Fruit fly (Drosophila melanogaster) whole organism, embryonic: ENCODE results near the gene CG14882.

Experiments
- Bdp1 ChIP-seq: fragments of 200-800 bp; sonication (Bioruptor generic); optimal IDR thresholded peaks from 3 replicates; lab custom pipeline; 2016; ENCODE audit warnings: missing biosample characterization, missing genetic modification characterization
- Bgb ChIP-seq: fragments of 200-800 bp; sonication (Bioruptor generic); IDR thresholded peaks from 2 replicates; pipeline ENCODE4 v1.3.6; 2022; ENCODE audit warnings: missing biosample characterization, missing genetic modification characterization; ENCODE audit not compliant: partially characterized antibody
- CG10147 ChIP-seq: fragments of 200-800 bp; sonication (Bioruptor generic); optimal IDR thresholded peaks from 2 replicates; lab custom pipeline; 2019; ENCODE audit warnings: missing biosample characterization, mild to moderate bottlenecking, missing genetic modification characterization, moderate library complexity
- CG10274 ChIP-seq: fragments of 200-800 bp; sonication (Bioruptor generic); optimal IDR thresholded peaks from 3 replicates; lab custom pipeline; 2017; ENCODE audit warnings: missing biosample characterization, mild to moderate bottlenecking, missing genetic modification characterization
- CG10979 ChIP-seq: fragments of 200-800 bp; sonication (Bioruptor generic); optimal IDR thresholded peaks from 2 replicates; lab custom pipeline; 2018; ENCODE audit warnings: missing biosample characterization, mild to moderate bottlenecking, missing genetic modification characterization, moderate library complexity
- CG12071 ChIP-seq: fragments of 200-800 bp; sonication (Bioruptor generic); optimal IDR thresholded peaks from 3 replicates; lab custom pipeline; 2018; ENCODE audit warnings: missing biosample characterization, mild to moderate bottlenecking, missing genetic modification characterization
- CG12744 ChIP-seq: fragments of 200-800 bp; sonication (Bioruptor generic); optimal IDR thresholded peaks from 2 replicates; lab custom pipeline; 2016; ENCODE audit warnings: missing biosample characterization, missing genetic modification characterization
- CG12769 ChIP-seq: fragments of 200-800 bp; sonication (Bioruptor generic); optimal IDR thresholded peaks from 2 replicates; lab custom pipeline; 2019; ENCODE audit warnings: missing biosample characterization, mild to moderate bottlenecking, missing genetic modification characterization, moderate library complexity
- CG14441 ChIP-seq: fragments of 200-800 bp; sonication (Bioruptor generic); IDR thresholded peaks from 2 replicates; pipeline ENCODE4 v1.3.6; 2022; ENCODE audit warnings: missing biosample characterization, missing genetic modification characterization
- CG15073 ChIP-seq: fragments of 200-800 bp; sonication (Bioruptor generic); optimal IDR thresholded peaks from 2 replicates; lab custom pipeline; 2016; ENCODE audit warnings: missing biosample characterization, missing genetic modification characterization
- CG16813 ChIP-seq: fragments of 200-800 bp; sonication (Bioruptor generic); IDR thresholded peaks from 3 replicates; pipeline ENCODE4 v1.3.6; 2022; ENCODE audit warnings: missing biosample characterization, missing genetic modification characterization; ENCODE audit not compliant: partially characterized antibody
- CG17361 ChIP-seq: fragments of 200-800 bp; sonication (Bioruptor generic); IDR thresholded peaks from 3 replicates; pipeline ENCODE4 v1.3.6; 2022; ENCODE audit warnings: missing biosample characterization, missing genetic modification characterization
- CG17912 ChIP-seq: fragments of 200-800 bp; sonication (Bioruptor generic); optimal IDR thresholded peaks from 2 replicates; lab custom pipeline; 2018; ENCODE audit warnings: missing biosample characterization, mild to moderate bottlenecking, missing genetic modification characterization
- CG2678 ChIP-seq: fragments of 200-800 bp; sonication (Bioruptor generic); optimal IDR thresholded peaks from 3 replicates; lab custom pipeline; 2019; ENCODE audit warnings: missing biosample characterization, mild to moderate bottlenecking, missing genetic modification characterization, moderate library complexity
- CG31224 ChIP-seq: fragments of 200-800 bp; sonication (Bioruptor generic); IDR thresholded peaks from 2 replicates; pipeline ENCODE4 v1.3.6; 2022; ENCODE audit warnings: missing biosample characterization, missing genetic modification characterization
- CG3281 ChIP-seq: fragments of 200-800 bp; sonication (Bioruptor generic); optimal IDR thresholded peaks from 3 replicates; lab custom pipeline; 2017; ENCODE audit warnings: missing biosample characterization, mild to moderate bottlenecking, missing genetic modification characterization
- CG33557 ChIP-seq: fragments of 200-800 bp; sonication (Bioruptor generic); optimal IDR thresholded peaks from 2 replicates; lab custom pipeline; 2019; ENCODE audit warnings: missing biosample characterization, mild to moderate bottlenecking, missing genetic modification characterization, moderate library complexity
- CG43689 ChIP-seq: fragments of 200-800 bp; sonication (Bioruptor generic); IDR thresholded peaks from 2 replicates; pipeline ENCODE4 v1.3.6; 2022; ENCODE audit warnings: missing biosample characterization, missing genetic modification characterization
- CG6683 ChIP-seq: fragments of 200-800 bp; sonication (Bioruptor generic); optimal IDR thresholded peaks from 2 replicates; lab custom pipeline; 2017; ENCODE audit warnings: missing biosample characterization, mild to moderate bottlenecking, missing genetic modification characterization, missing genetic modification reagents
- CG7556 ChIP-seq: fragments of 200-800 bp; sonication (Bioruptor generic); optimal IDR thresholded peaks from 2 replicates; lab custom pipeline; 2017; ENCODE audit warnings: missing biosample characterization, mild to moderate bottlenecking, missing genetic modification characterization
- CG7928 ChIP-seq: fragments of 200-800 bp; sonication (Bioruptor generic); optimal IDR thresholded peaks from 2 replicates; lab custom pipeline; 2017; ENCODE audit warnings: missing biosample characterization, mild to moderate bottlenecking, missing genetic modification characterization
- CG8281 ChIP-seq: fragments of 200-800 bp; sonication (Bioruptor generic); optimal IDR thresholded peaks from 2 replicates; lab custom pipeline; 2018; ENCODE audit warnings: missing biosample characterization, mild to moderate bottlenecking, missing genetic modification characterization, moderate library complexity
- CrebB ChIP-seq: fragments of 200-800 bp; sonication (Bioruptor generic); optimal IDR thresholded peaks from 3 replicates; lab custom pipeline; 2018; ENCODE audit warnings: missing biosample characterization, mild to moderate bottlenecking, missing genetic modification characterization
- Dbx ChIP-seq: fragments of 200-800 bp; sonication (Bioruptor generic); IDR thresholded peaks from 3 replicates; pipeline ENCODE4 v1.3.6; 2022; ENCODE audit warnings: missing biosample characterization, missing genetic modification characterization
- E2f1 ChIP-seq: fragments of 200-800 bp; sonication (Bioruptor generic); IDR thresholded peaks from 2 replicates; pipeline ENCODE4 v1.3.6; 2022; ENCODE audit warnings: missing biosample characterization, missing genetic modification characterization
- Eip74EF ChIP-seq, 2 experiments: fragments of 200-800 bp in 1 of 2; fragments of >200 bp in 1 of 2; sonication (Bioruptor generic) in 1 of 2; optimal IDR thresholded peaks; 2 replicates each; lab custom pipeline; 2017 to 2019; ENCODE audit warnings: missing biosample characterization in 2 of 2, missing genetic modification characterization in 2 of 2, mild to moderate bottlenecking in 1 of 2, moderate library complexity in 1 of 2
- Fer1 ChIP-seq: fragments of 200-800 bp; sonication (Bioruptor generic); optimal IDR thresholded peaks from 2 replicates; lab custom pipeline; 2017; ENCODE audit warnings: missing biosample characterization, mild to moderate bottlenecking, missing genetic modification characterization
- Hr39 ChIP-seq: fragments of >200 bp; optimal IDR thresholded peaks from 2 replicates; lab custom pipeline; 2017
- Hr78 ChIP-seq, 2 experiments: fragments of 200-800 bp in 1 of 2; fragments of >200 bp in 1 of 2; sonication (Bioruptor generic) in 1 of 2; optimal IDR thresholded peaks; 2 replicates each; lab custom pipeline; 2017 to 2019; ENCODE audit warnings: missing biosample characterization in 2 of 2, missing genetic modification characterization in 2 of 2, mild to moderate bottlenecking in 1 of 2, moderate library complexity in 1 of 2
- Meics ChIP-seq: fragments of 200-800 bp; sonication (Bioruptor generic); optimal IDR thresholded peaks from 2 replicates; lab custom pipeline; 2017; ENCODE audit warnings: missing biosample characterization, mild to moderate bottlenecking, missing genetic modification characterization
- NC2α ChIP-seq: fragments of 200-800 bp; sonication (Bioruptor generic); optimal IDR thresholded peaks from 2 replicates; lab custom pipeline; 2016; ENCODE audit warnings: missing biosample characterization, missing genetic modification characterization
- NC2β ChIP-seq: fragments of 200-800 bp; sonication (Bioruptor generic); optimal IDR thresholded peaks from 2 replicates; lab custom pipeline; 2016; ENCODE audit warnings: missing biosample characterization, missing genetic modification characterization
- Rfx ChIP-seq: fragments of 200-800 bp; sonication (Bioruptor generic); IDR thresholded peaks from 2 replicates; pipeline ENCODE4 v1.3.6; 2022; ENCODE audit warnings: missing biosample characterization, missing genetic modification characterization
- Vsx1 ChIP-seq: fragments of 200-800 bp; sonication (Bioruptor generic); optimal IDR thresholded peaks from 2 replicates; lab custom pipeline; 2017; ENCODE audit warnings: missing biosample characterization, mild to moderate bottlenecking, missing genetic modification characterization, missing genetic modification reagents
- ab ChIP-seq: fragments of 200-800 bp; sonication (Bioruptor generic); optimal IDR thresholded peaks from 2 replicates; lab custom pipeline; 2016; ENCODE audit warnings: missing biosample characterization, missing genetic modification characterization
- ap ChIP-seq: fragments of 200-800 bp; sonication (Bioruptor generic); IDR thresholded peaks from 2 replicates; pipeline ENCODE4 v1.3.6; 2022; ENCODE audit warnings: missing biosample characterization, missing genetic modification characterization
- ara ChIP-seq: fragments of 200-800 bp; sonication (Bioruptor generic); IDR thresholded peaks from 2 replicates; pipeline ENCODE4 v1.3.6; 2022; ENCODE audit warnings: missing biosample characterization, missing genetic modification characterization
- esg ChIP-seq: fragments of 200-800 bp; sonication (Bioruptor generic); conservative IDR thresholded peaks from 2 replicates; pipeline ENCODE4 v1.3.6; 2022; ENCODE audit warnings: missing biosample characterization, missing genetic modification characterization
- eve ChIP-seq, 2 experiments: fragments of >200 bp; optimal IDR thresholded peaks; 2 replicates each; lab custom pipeline; 2017; ENCODE audit warnings: missing biosample characterization in 2 of 2, missing genetic modification characterization in 2 of 2
- fd3F ChIP-seq: fragments of 200-800 bp; sonication (Bioruptor generic); optimal IDR thresholded peaks from 2 replicates; lab custom pipeline; 2018; ENCODE audit warnings: missing biosample characterization, mild to moderate bottlenecking, missing genetic modification characterization, moderate library complexity
- fd96Cb ChIP-seq: fragments of 200-800 bp; sonication (Bioruptor generic); optimal IDR thresholded peaks from 2 replicates; lab custom pipeline; 2018; ENCODE audit warnings: missing biosample characterization, mild to moderate bottlenecking, missing genetic modification characterization, moderate library complexity
- ftz-f1 ChIP-seq: fragments of 200-800 bp; sonication (Bioruptor generic); optimal IDR thresholded peaks from 2 replicates; lab custom pipeline; 2016; ENCODE audit warnings: missing biosample characterization, missing genetic modification characterization
- hkb ChIP-seq, 2 experiments: fragments of 200-800 bp in 1 of 2; fragments of >200 bp in 1 of 2; sonication (Bioruptor generic) in 1 of 2; IDR thresholded peaks in 1 of 2; optimal IDR thresholded peaks in 1 of 2; 2 replicates each; pipeline versions ENCODE4 v1.3.6 to Lab custom; 2017 to 2022; ENCODE audit warnings: missing biosample characterization in 1 of 2, missing genetic modification characterization in 1 of 2
- ken ChIP-seq: fragments of 200-800 bp; sonication (Bioruptor generic); IDR thresholded peaks from 3 replicates; pipeline ENCODE4 v1.3.6; 2022; ENCODE audit warnings: missing biosample characterization, missing genetic modification characterization
- nerfin-2 ChIP-seq: fragments of 200-800 bp; sonication (Bioruptor generic); IDR thresholded peaks from 2 replicates; pipeline ENCODE4 v1.3.6; 2022; ENCODE audit warnings: missing biosample characterization, missing genetic modification characterization; ENCODE audit not compliant: partially characterized antibody
- pnt ChIP-seq: fragments of 200-800 bp; sonication (Bioruptor generic); optimal IDR thresholded peaks from 3 replicates; lab custom pipeline; 2016; ENCODE audit warnings: missing biosample characterization, missing genetic modification characterization
- pros ChIP-seq: fragments of 200-800 bp; sonication (Bioruptor generic); optimal IDR thresholded peaks from 3 replicates; lab custom pipeline; 2019; ENCODE audit warnings: missing biosample characterization, mild to moderate bottlenecking, missing genetic modification characterization, moderate library complexity
- seq ChIP-seq: fragments of 200-800 bp; sonication (Bioruptor generic); IDR thresholded peaks from 2 replicates; pipeline ENCODE4 v1.3.6; 2022; ENCODE audit warnings: missing biosample characterization, missing genetic modification characterization
- stwl ChIP-seq: fragments of 200-800 bp; sonication (Bioruptor generic); optimal IDR thresholded peaks from 3 replicates; lab custom pipeline; 2018; ENCODE audit warnings: missing biosample characterization, mild to moderate bottlenecking, missing genetic modification characterization, moderate library complexity
- tap ChIP-seq: fragments of 200-800 bp; optimal IDR thresholded peaks from 3 replicates; lab custom pipeline; 2019; ENCODE audit warnings: missing biosample characterization, mild to moderate bottlenecking, missing genetic modification characterization, moderate library complexity
- tx ChIP-seq: fragments of 200-800 bp; sonication (Bioruptor generic); optimal IDR thresholded peaks from 2 replicates; lab custom pipeline; 2016; ENCODE audit warnings: missing biosample characterization, missing genetic modification characterization

The CG14882 gene

DNA sequence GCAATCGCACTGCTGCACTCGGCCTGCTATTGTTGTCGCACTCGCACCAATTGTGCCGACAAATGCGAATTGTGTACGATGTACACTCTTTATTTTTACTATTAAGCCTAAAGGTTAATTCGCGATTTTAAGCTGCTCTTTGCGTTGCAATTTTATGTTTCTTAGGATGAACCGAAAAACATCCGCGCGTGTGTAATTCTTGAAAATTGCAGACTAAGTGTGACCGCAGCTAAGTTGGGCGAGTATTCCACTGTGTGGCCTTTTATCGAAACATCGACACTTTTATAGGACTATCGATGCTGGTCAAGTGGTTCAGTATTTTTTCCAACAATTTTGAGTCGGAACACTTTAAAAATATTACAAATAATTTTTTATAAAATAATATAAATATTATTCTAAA, 10.6 kb downstream of the CG14882 start, which contains the start of gene Pak3 (continued):
- TF ChIP-seq CG16813 (GFP tag; lab: Robert Waterston, UW) = peak; percentile 63
- TF ChIP-seq CG7928 (GFP tag; lab: Kevin White, UChicago) = peak; percentile 3
- TF ChIP-seq esg (GFP tag; lab: Robert Waterston, UW) = no peak
- TF ChIP-seq CG2678 = no peak
- no peak for TF ChIP-seq CG10979
- TF ChIP-seq CG7556 (GFP tag; lab: Kevin White, UChicago) = no peak
- TF ChIP-seq hkb (optimal IDR thresholded peaks at IDR 0.05; lab: Kevin White, UChicago) = no peak
- no peak for TF ChIP-seq hkb (GFP tag; IDR thresholded peaks at IDR 0.05; lab: Robert Waterston, UW)
- no peak for TF ChIP-seq CG10147 (GFP tag; lab: Kevin White, UChicago)
- TF ChIP-seq CG8281 (tag; lab: Kevin White, UChicago) = no peak
- TF ChIP-seq CG43689 (GFP tag; lab: Robert Waterston, UW) = no peak
- no peak for TF ChIP-seq CG33557
- TF ChIP-seq seq (GFP tag; lab: Robert Waterston, UW) = no peak
- TF ChIP-seq CG12071 = no peak
- no peak for TF ChIP-seq CG12769 (tag; lab: Kevin White, UChicago)
- TF ChIP-seq stwl (tag; lab: Kevin White, UChicago) = peak; percentile 77
- no peak for TF ChIP-seq pnt (GFP tag; lab: Kevin White, UChicago)
- no peak for TF ChIP-seq CG10274 (GFP tag; lab: Kevin White, UChicago)
- no peak for TF ChIP-seq CrebB (tag; lab: Kevin White, UChicago)
- no peak for TF ChIP-seq Hr39 (lab: Kevin White, UChicago)
- TF ChIP-seq pros (GFP tag; lab: Kevin White, UChicago) = no peak
- TF ChIP-seq E2f1 (GFP tag; lab: Robert Waterston, UW) = no peak
- no peak for TF ChIP-seq ap (GFP tag; lab: Robert Waterston, UW)
- no peak for TF ChIP-seq Vsx1 (GFP tag; lab: Kevin White, UChicago)
- 0 out of 3 replicates have a peak, but pooled peaks have one; percentile 23 for TF ChIP-seq Dbx (GFP tag; lab: Robert Waterston, UW)
- no peak for TF ChIP-seq Meics (GFP tag; lab: Kevin White, UChicago)
- TF ChIP-seq CG15073 (GFP tag; lab: Kevin White, UChicago) = no peak
- no peak for TF ChIP-seq CG3281
- no peak for TF ChIP-seq ara (GFP tag; lab: Robert Waterston, UW)
- peak; percentile 16 for TF ChIP-seq tap (tag; lab: Kevin White, UChicago)
- no peak for TF ChIP-seq CG31224
- TF ChIP-seq NC2β (GFP tag; lab: Kevin White, UChicago) = peak; percentile 22
- TF ChIP-seq Hr78 (GFP tag; optimal IDR thresholded peaks at IDR 0.05; lab: Kevin White, UChicago) = no peak
- TF ChIP-seq nerfin-2 (GFP tag; lab: Robert Waterston, UW) = peak; percentile 9; the same call in 1 of the 2 replicates
- no peak for TF ChIP-seq CG17361 (GFP tag; lab: Robert Waterston, UW)
- no peak for TF ChIP-seq eve (GFP tag; optimal IDR thresholded peaks at IDR 0.05; lab: Kevin White, UChicago)
- no peak for TF ChIP-seq CG12744
- no peak for TF ChIP-seq ftz-f1 (GFP tag; lab: Kevin White, UChicago)
- TF ChIP-seq tx (GFP tag; lab: Kevin White, UChicago) = no peak
- TF ChIP-seq CG14441 (GFP tag; lab: Robert Waterston, UW) = no peak
- TF ChIP-seq ab = no peak
- no peak for TF ChIP-seq fd96Cb
- no peak for TF ChIP-seq CG17912
- no peak for TF ChIP-seq NC2α (GFP tag; lab: Kevin White, UChicago)
- TF ChIP-seq Fer1 = peak; percentile 19
- no peak for TF ChIP-seq Bdp1 (GFP tag; lab: Kevin White, UChicago)
- TF ChIP-seq Rfx (GFP tag; lab: Robert Waterston, UW) = peak; percentile 6; the same call in 1 of the 2 replicates
- no peak for TF ChIP-seq Eip74EF (GFP tag; optimal IDR thresholded peaks at IDR 0.05; lab: Kevin White, UChicago)
- TF ChIP-seq ken = no peak
- peak; percentile 84 for TF ChIP-seq Bgb (GFP tag; lab: Robert Waterston, UW)
- no peak for TF ChIP-seq CG6683 (GFP tag; lab: Kevin White, UChicago)
- TF ChIP-seq fd3F (GFP tag; lab: Kevin White, UChicago) = no peak
